Worm (Caenorhabditis elegans) whole organism, dauer: ENCODE data around the gene Y38A10A.2.

Experiments
- unc-62 ChIP-seq: sonication (generic microtip); optimal IDR thresholded peaks from 2 replicates; lab custom pipeline; 2017; ENCODE audit warnings: missing biosample characterization, missing genetic modification reagents, missing genetic modification characterization

Y38A10A.2 gene

DNA sequence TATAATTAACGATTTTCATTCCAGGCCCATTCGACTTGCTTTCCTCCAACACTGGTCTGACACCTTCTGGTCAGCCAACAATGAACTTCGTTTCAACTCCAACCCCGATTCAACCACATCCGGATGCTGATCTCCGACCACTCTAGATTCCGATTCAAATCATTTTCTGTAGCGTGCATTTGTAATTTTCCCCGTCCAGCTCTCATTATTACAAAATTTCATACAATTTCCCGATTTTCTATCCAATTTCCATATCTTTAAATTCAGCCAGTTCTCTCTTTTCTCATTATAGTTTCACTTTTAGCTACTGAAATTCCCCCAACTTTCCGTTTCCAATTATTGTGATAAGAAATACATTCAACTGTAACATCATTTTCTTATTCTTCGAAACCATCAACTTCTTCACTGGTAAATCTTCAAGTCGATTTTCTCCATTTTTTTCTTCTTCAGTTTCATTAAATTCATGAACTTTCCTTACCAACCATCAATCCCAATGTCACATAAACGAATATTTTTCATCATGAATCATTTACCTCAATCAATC, 47.6 kb downstream of the Y38A10A.2 start:
- TF ChIP-seq unc-62 (GFP tag; lab: Kevin White, UChicago), result no peak

DNA sequence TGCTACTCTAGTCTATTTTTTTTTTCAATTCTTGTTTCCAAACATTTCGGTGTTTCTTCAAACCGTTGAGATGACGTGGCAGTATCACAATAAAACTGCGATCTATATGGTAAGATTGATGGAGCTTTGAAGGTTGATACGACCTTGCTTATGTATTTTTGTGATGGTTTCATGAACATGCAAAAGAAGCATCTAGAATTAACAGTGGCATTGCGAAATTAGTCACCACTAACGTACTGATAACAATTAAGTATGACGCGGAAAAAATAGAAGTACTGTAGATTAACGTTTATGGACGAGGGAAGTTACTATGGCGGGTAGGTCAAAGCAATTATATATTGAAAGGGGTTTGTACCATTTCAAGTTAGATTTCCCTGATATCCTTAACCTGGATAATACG, 50.8 kb downstream of the Y38A10A.2 start:
- TF ChIP-seq unc-62 (GFP tag; lab: Kevin White, UChicago), result no peak

DNA sequence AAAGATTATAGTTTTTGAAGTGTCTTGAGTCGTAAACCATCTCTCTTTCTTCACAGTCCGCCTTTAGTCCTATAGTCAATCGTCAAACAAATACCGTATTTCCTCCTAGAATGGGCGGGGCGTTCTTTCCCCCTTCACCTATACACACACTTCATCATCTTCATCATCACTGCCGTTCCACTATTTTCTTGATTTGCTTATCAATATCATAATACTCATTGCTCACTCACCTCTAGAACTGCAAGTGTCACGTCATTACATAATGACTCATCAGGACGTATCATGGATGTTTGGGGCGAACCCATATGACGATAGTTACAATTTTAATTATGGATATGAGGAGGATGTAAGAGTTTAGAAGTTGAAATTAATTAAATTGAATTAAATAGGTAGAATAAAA, 52.6 kb downstream of the Y38A10A.2 start:
- TF ChIP-seq unc-62 (GFP tag; lab: Kevin White, UChicago), result no peak

DNA sequence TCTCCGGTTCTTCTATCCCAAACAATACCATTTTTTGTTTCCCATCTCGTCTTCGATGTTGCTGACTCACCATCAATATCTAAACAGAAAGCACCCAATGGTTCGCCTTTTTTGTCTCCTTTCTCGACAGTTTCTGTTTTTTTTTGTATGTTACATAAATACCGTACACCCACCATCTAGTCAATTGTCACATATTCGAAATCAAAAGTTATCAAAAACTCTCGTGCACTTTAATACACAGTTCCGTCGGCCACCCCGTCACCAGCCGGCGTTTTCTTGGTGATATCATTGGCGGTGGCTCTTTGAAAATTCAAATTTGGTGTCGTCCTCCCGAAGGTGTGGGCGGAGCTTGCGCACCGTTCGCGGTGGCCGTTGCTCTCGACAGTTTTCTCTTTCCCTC, 55.3 kb downstream of the Y38A10A.2 start:
- no peak for TF ChIP-seq unc-62 (GFP tag; lab: Kevin White, UChicago)
